Fruit fly (Drosophila melanogaster) whole organism, adult: Measurements from ENCODE around the gene CG13639.

ENCODE experiments used
- CG11617 ChIP-seq: fragments of 200-800 bp; sonication (Bioruptor generic); optimal IDR thresholded peaks from 2 replicates; lab custom pipeline; 2017; ENCODE audit warnings: mild to moderate bottlenecking, missing biosample characterization, missing genetic modification reagents, missing genetic modification characterization
- CG12768 ChIP-seq: fragments of 200-800 bp; sonication (Bioruptor generic); optimal IDR thresholded peaks from 2 replicates; lab custom pipeline; 2017; ENCODE audit warnings: missing biosample characterization, missing genetic modification characterization, mild to moderate bottlenecking, moderate library complexity, missing genetic modification reagents
- CG14711 ChIP-seq: fragments of 200-800 bp; sonication (Bioruptor generic); optimal IDR thresholded peaks from 2 replicates; lab custom pipeline; 2018; ENCODE audit warnings: missing biosample characterization, mild to moderate bottlenecking, missing genetic modification characterization, moderate library complexity
- CG1620 ChIP-seq: fragments of 200-800 bp; sonication (Bioruptor generic); optimal IDR thresholded peaks from 2 replicates; lab custom pipeline; 2016; ENCODE audit warnings: missing biosample characterization, missing genetic modification characterization
- CG33017 ChIP-seq: fragments of 200-800 bp; sonication (Bioruptor generic); optimal IDR thresholded peaks from 2 replicates; lab custom pipeline; 2018; ENCODE audit warnings: missing biosample characterization, mild to moderate bottlenecking, missing genetic modification characterization, moderate library complexity
- CG5204 ChIP-seq: fragments of 200-800 bp; sonication (Bioruptor generic); optimal IDR thresholded peaks from 2 replicates; lab custom pipeline; 2016; ENCODE audit warnings: missing biosample characterization, missing genetic modification characterization
- CG7045 ChIP-seq: fragments of 200-800 bp; sonication (Bioruptor generic); optimal IDR thresholded peaks from 2 replicates; lab custom pipeline; 2017; ENCODE audit warnings: missing biosample characterization, mild to moderate bottlenecking, missing genetic modification characterization
- CG7101 ChIP-seq: fragments of 200-800 bp; sonication (Bioruptor generic); optimal IDR thresholded peaks from 2 replicates; lab custom pipeline; 2018; ENCODE audit warnings: missing biosample characterization, mild to moderate bottlenecking, missing genetic modification characterization, moderate library complexity
- Clk ChIP-seq: fragments of 200-800 bp; sonication (Bioruptor generic); optimal IDR thresholded peaks from 2 replicates; lab custom pipeline; 2017; ENCODE audit warnings: missing biosample characterization, missing genetic modification characterization
- Crg-1 ChIP-seq: fragments of 200-800 bp; sonication (Bioruptor generic); optimal IDR thresholded peaks from 2 replicates; lab custom pipeline; 2016; ENCODE audit warnings: missing biosample characterization, missing genetic modification characterization
- Hr96 ChIP-seq: fragments of 200-800 bp; sonication (Bioruptor generic); optimal IDR thresholded peaks from 2 replicates; lab custom pipeline; 2016; ENCODE audit warnings: missing biosample characterization, missing genetic modification characterization
- Mnt ChIP-seq: fragments of 200-800 bp; sonication (Bioruptor generic); optimal IDR thresholded peaks from 2 replicates; lab custom pipeline; 2016; ENCODE audit warnings: missing biosample characterization, mild to moderate bottlenecking, missing genetic modification characterization
- bab1 ChIP-seq: fragments of 200-800 bp; sonication (Bioruptor generic); optimal IDR thresholded peaks from 3 replicates; lab custom pipeline; 2019; ENCODE audit warnings: missing biosample characterization, mild to moderate bottlenecking, missing genetic modification characterization, moderate library complexity
- cic ChIP-seq: fragments of 200-800 bp; sonication (Bioruptor generic); optimal IDR thresholded peaks from 2 replicates; lab custom pipeline; 2017; ENCODE audit warnings: missing biosample characterization, mild to moderate bottlenecking, missing genetic modification characterization, moderate library complexity
- cnc ChIP-seq, 2 experiments: fragments of >200 bp; optimal IDR thresholded peaks; 2 replicates each; lab custom pipeline; 2017
- kay ChIP-seq: fragments of 200-800 bp; sonication (Bioruptor generic); peaks from one replicate; lab custom pipeline; 2016; ENCODE audit warnings: missing biosample characterization, missing genetic modification characterization, borderline replicate concordance
- ovo ChIP-seq: fragments of 200-800 bp; sonication (Bioruptor generic); optimal IDR thresholded peaks from 2 replicates; lab custom pipeline; 2016; ENCODE audit warnings: missing biosample characterization, missing genetic modification characterization
- pad ChIP-seq: fragments of 200-800 bp; sonication (Bioruptor generic); optimal IDR thresholded peaks from 3 replicates; lab custom pipeline; 2017; ENCODE audit warnings: missing biosample characterization, missing genetic modification characterization, mild to moderate bottlenecking, moderate library complexity, missing genetic modification reagents
- tj ChIP-seq: fragments of 200-800 bp; sonication (Bioruptor generic); optimal IDR thresholded peaks from 3 replicates; lab custom pipeline; 2017; ENCODE audit warnings: missing biosample characterization, mild to moderate bottlenecking, missing genetic modification characterization, moderate library complexity
- toe ChIP-seq: fragments of 200-800 bp; sonication (Bioruptor generic); optimal IDR thresholded peaks from 2 replicates; lab custom pipeline; 2016; ENCODE audit warnings: missing biosample characterization, missing genetic modification characterization

The CG13639 gene

dm6 chr3R:24866976-24867375 lies 6.8 kb upstream of the CG13639 start:
- TF ChIP-seq CG11617 (GFP tag; lab: Kevin White, UChicago), result no peak

- TF ChIP-seq toe (GFP tag; lab: Kevin White, UChicago) (no peak), Crg-1 (GFP tag; lab: Kevin White, UChicago) (no peak), pad (GFP tag; lab: Kevin White, UChicago) (no peak), CG14711 (tag; lab: Kevin White, UChicago) (peak; percentile 32), bab1 (no peak), cic (GFP tag; lab: Kevin White, UChicago) (peak; percentile 68), CG5204 (GFP tag; lab: Kevin White, UChicago) (no peak), kay (GFP tag; lab: Kevin White, UChicago) (no peak), cnc (optimal IDR thresholded peaks at IDR 0.05; lab: Kevin White, UChicago) (no peak), ovo (GFP tag; lab: Kevin White, UChicago) (no peak), Clk (GFP tag; lab: Kevin White, UChicago) (no peak), CG11617 (GFP tag; lab: Kevin White, UChicago) (peak; percentile 6), CG7045 (GFP tag; lab: Kevin White, UChicago) (no peak), CG1620 (no peak), CG33017 (tag; lab: Kevin White, UChicago) (peak; percentile 70), CG7101 (tag; lab: Kevin White, UChicago) (peak; percentile 65), CG12768 (GFP tag; lab: Kevin White, UChicago) (peak; percentile 16), tj (GFP tag; lab: Kevin White, UChicago) (peak; percentile 27), Mnt (GFP tag; lab: Kevin White, UChicago) (peak; percentile 50)
Measured at dm6 chr3R:24864719-24865400, 4.7 kb upstream of the CG13639 start, which contains the start of the genes Srg1 and Elal. Srg1 (minus strand) TSS chr3R:24864732. Elal (plus strand) TSS chr3R:24865350.

dm6 chr3R:24863894-24864293 lies 3.7 kb upstream of the CG13639 start:
- TF ChIP-seq CG5204 (GFP tag; lab: Kevin White, UChicago), result no peak
- TF ChIP-seq cnc (optimal IDR thresholded peaks at IDR 0.05; lab: Kevin White, UChicago), result no peak
- no peak for TF ChIP-seq CG14711 (tag; lab: Kevin White, UChicago)
- no peak for TF ChIP-seq tj (GFP tag; lab: Kevin White, UChicago)
- no peak for TF ChIP-seq CG33017 (tag; lab: Kevin White, UChicago)
- no peak for TF ChIP-seq bab1

- TF ChIP-seq CG5204 (GFP tag; lab: Kevin White, UChicago) (no peak), kay (GFP tag; lab: Kevin White, UChicago) (no peak), CG12768 (GFP tag; lab: Kevin White, UChicago) (no peak), CG14711 (tag; lab: Kevin White, UChicago) (no peak), cnc (optimal IDR thresholded peaks at IDR 0.05; lab: Kevin White, UChicago) (no peak), CG11617 (GFP tag; lab: Kevin White, UChicago) (no peak), Clk (GFP tag; lab: Kevin White, UChicago) (no peak), pad (GFP tag; lab: Kevin White, UChicago) (no peak), Hr96 (GFP tag; lab: Kevin White, UChicago) (no peak), CG1620 (no peak), Mnt (GFP tag; lab: Kevin White, UChicago) (no peak), ovo (GFP tag; lab: Kevin White, UChicago) (no peak), Crg-1 (GFP tag; lab: Kevin White, UChicago) (no peak), CG7101 (tag; lab: Kevin White, UChicago) (no peak)
Measured at dm6 chr3R:24862574-24863089, 2.5 kb upstream of the CG13639 start, which contains the start of gene CG7016. CG7016 (plus strand) TSS chr3R:24862931.

- TF ChIP-seq CG5204 (GFP tag; lab: Kevin White, UChicago), result no peak
- TF ChIP-seq Crg-1 (GFP tag; lab: Kevin White, UChicago), result no peak
- no peak for TF ChIP-seq tj (GFP tag; lab: Kevin White, UChicago)
- no peak for TF ChIP-seq cnc (optimal IDR thresholded peaks at IDR 0.05; lab: Kevin White, UChicago)
- TF ChIP-seq ovo (GFP tag; lab: Kevin White, UChicago), result no peak
- no peak for TF ChIP-seq bab1
- no peak for TF ChIP-seq CG12768 (GFP tag; lab: Kevin White, UChicago)
- no peak for TF ChIP-seq Clk (GFP tag; lab: Kevin White, UChicago)
- TF ChIP-seq CG1620, result no peak
- no peak for TF ChIP-seq Hr96 (GFP tag; lab: Kevin White, UChicago)
- no peak for TF ChIP-seq cic (GFP tag; lab: Kevin White, UChicago)
- no peak for TF ChIP-seq CG33017 (tag; lab: Kevin White, UChicago)
- TF ChIP-seq CG7101 (tag; lab: Kevin White, UChicago), result no peak
- TF ChIP-seq kay (GFP tag; lab: Kevin White, UChicago), result no peak
- no peak for TF ChIP-seq CG11617 (GFP tag; lab: Kevin White, UChicago)
Measured at dm6 chr3R:24862065-24862464, 1.9 kb upstream of the CG13639 start, which contains the start of gene CG13640. CG13640 (minus strand) TSS chr3R:24862165.

dm6 chr3R:24859701-24860100 lies 465 bp downstream of the CG13639 start, which contains the start of gene ppk22:
ppk22 (minus strand) TSS chr3R:24859801.
- TF ChIP-seq ovo (GFP tag; lab: Kevin White, UChicago) (no peak), CG12768 (GFP tag; lab: Kevin White, UChicago) (no peak), pad (GFP tag; lab: Kevin White, UChicago) (no peak), CG33017 (tag; lab: Kevin White, UChicago) (no peak), tj (GFP tag; lab: Kevin White, UChicago) (no peak), cnc (optimal IDR thresholded peaks at IDR 0.05; lab: Kevin White, UChicago) (no peak), CG7101 (tag; lab: Kevin White, UChicago) (no peak), Mnt (GFP tag; lab: Kevin White, UChicago) (no peak), CG7045 (GFP tag; lab: Kevin White, UChicago) (no peak), kay (GFP tag; lab: Kevin White, UChicago) (no peak), cic (GFP tag; lab: Kevin White, UChicago) (no peak), CG5204 (GFP tag; lab: Kevin White, UChicago) (no peak), Hr96 (GFP tag; lab: Kevin White, UChicago) (no peak), CG11617 (GFP tag; lab: Kevin White, UChicago) (no peak), CG1620 (no peak)
